Fruit fly (Drosophila melanogaster) whole organism, pupa: ENCODE data around the gene CG13102.

Experiments
- CG10348 ChIP-seq: fragments of 200-800 bp; sonication (Bioruptor generic); IDR thresholded peaks from 2 replicates; pipeline ENCODE4 v1.3.6; 2022; ENCODE audit warnings: missing biosample characterization, missing genetic modification characterization
- CG12605 ChIP-seq: fragments of 200-800 bp; sonication (Bioruptor generic); IDR thresholded peaks from 2 replicates; pipeline ENCODE4 v1.3.6; 2022; ENCODE audit warnings: missing biosample characterization, missing genetic modification characterization
- CG13204 ChIP-seq: fragments of 200-800 bp; sonication (Bioruptor generic); optimal IDR thresholded peaks from 2 replicates; lab custom pipeline; 2018; ENCODE audit warnings: missing biosample characterization, mild to moderate bottlenecking, missing genetic modification characterization, moderate library complexity
- CG14655 ChIP-seq: fragments of 200-800 bp; sonication (Bioruptor generic); optimal IDR thresholded peaks from 3 replicates; lab custom pipeline; 2017; ENCODE audit warnings: mild to moderate bottlenecking, missing biosample characterization, missing genetic modification reagents, missing genetic modification characterization
- CG15710 ChIP-seq: fragments of 200-800 bp; sonication (Bioruptor generic); optimal IDR thresholded peaks from 2 replicates; lab custom pipeline; 2018; ENCODE audit warnings: missing biosample characterization, mild to moderate bottlenecking, missing genetic modification characterization, moderate library complexity
- CG17806 ChIP-seq: fragments of 200-800 bp; sonication (Bioruptor generic); optimal IDR thresholded peaks from 2 replicates; lab custom pipeline; 2018; ENCODE audit warnings: missing biosample characterization, mild to moderate bottlenecking, missing genetic modification characterization, moderate library complexity
- CG32121 ChIP-seq: fragments of 200-800 bp; sonication (Bioruptor generic); IDR thresholded peaks from 2 replicates; pipeline ENCODE4 v1.3.6; 2022; ENCODE audit warnings: missing biosample characterization, missing genetic modification characterization
- CG34367 ChIP-seq: fragments of 200-800 bp; sonication (Bioruptor generic); optimal IDR thresholded peaks from 2 replicates; lab custom pipeline; 2018; ENCODE audit warnings: missing biosample characterization, mild to moderate bottlenecking, missing genetic modification characterization
- CG4496 ChIP-seq: fragments of 200-800 bp; sonication (Bioruptor generic); IDR thresholded peaks from 3 replicates; pipeline ENCODE4 v1.3.6; 2022; ENCODE audit warnings: missing biosample characterization, missing genetic modification characterization
- CG8159 ChIP-seq: fragments of 200-800 bp; sonication (Bioruptor generic); optimal IDR thresholded peaks from 3 replicates; lab custom pipeline; 2018; ENCODE audit warnings: missing biosample characterization, mild to moderate bottlenecking, missing genetic modification characterization, moderate library complexity
- CG8301 ChIP-seq: fragments of 200-800 bp; sonication (Bioruptor generic); optimal IDR thresholded peaks from 2 replicates; lab custom pipeline; 2018; ENCODE audit warnings: missing biosample characterization, mild to moderate bottlenecking, missing genetic modification characterization
- CG9948 ChIP-seq: fragments of 200-800 bp; sonication (Bioruptor generic); optimal IDR thresholded peaks from 2 replicates; lab custom pipeline; 2018; ENCODE audit warnings: missing biosample characterization, mild to moderate bottlenecking, missing genetic modification characterization, moderate library complexity
- D1 ChIP-seq: fragments of 200-800 bp; sonication (Bioruptor generic); optimal IDR thresholded peaks from 2 replicates; lab custom pipeline; 2018; ENCODE audit warnings: missing biosample characterization, mild to moderate bottlenecking, missing genetic modification characterization, moderate library complexity
- EcR ChIP-seq: fragments of 200-800 bp; sonication (Bioruptor generic); optimal IDR thresholded peaks from 3 replicates; lab custom pipeline; 2019; ENCODE audit warnings: missing biosample characterization, missing genetic modification characterization, mild to moderate bottlenecking, moderate library complexity, missing genetic modification reagents
- Ets98B ChIP-seq: fragments of 200-800 bp; sonication (Bioruptor generic); IDR thresholded peaks from 2 replicates; pipeline ENCODE4 v1.3.6; 2022; ENCODE audit warnings: missing biosample characterization, missing genetic modification characterization
- Pif1A ChIP-seq: fragments of 200-800 bp; sonication (Bioruptor generic); optimal IDR thresholded peaks from 3 replicates; lab custom pipeline; 2016; ENCODE audit warnings: missing biosample characterization, missing genetic modification characterization
- Pif1B ChIP-seq: fragments of 200-800 bp; sonication (Bioruptor generic); optimal IDR thresholded peaks from 3 replicates; lab custom pipeline; 2016; ENCODE audit warnings: missing biosample characterization, missing genetic modification characterization
- Snoo ChIP-seq: fragments of 200-800 bp; sonication (Bioruptor generic); optimal IDR thresholded peaks from 3 replicates; lab custom pipeline; 2017; ENCODE audit warnings: missing biosample characterization, mild to moderate bottlenecking, missing genetic modification characterization, inconsistent platforms
- fd96Ca ChIP-seq: fragments of 200-800 bp; sonication (Bioruptor generic); IDR thresholded peaks from 3 replicates; pipeline ENCODE4 v1.3.6; 2022; ENCODE audit warnings: missing biosample characterization, missing genetic modification characterization
- gl ChIP-seq: fragments of 200-800 bp; sonication (Bioruptor generic); optimal IDR thresholded peaks from 2 replicates; lab custom pipeline; 2018; ENCODE audit warnings: missing biosample characterization, mild to moderate bottlenecking, missing genetic modification characterization
- rn ChIP-seq: fragments of 200-800 bp; sonication (Bioruptor generic); IDR thresholded peaks from 2 replicates; pipeline ENCODE4 v1.3.6; 2022; ENCODE audit warnings: missing biosample characterization, missing genetic modification characterization

CG13102 gene

dm6 chr2L:8975328-8975727, 36.7 kb upstream of the CG13102 start, which contains the start of gene CG9541:
Gene CG9541, minus strand, starts transcription at chr2L:8975428.
- no peak for TF ChIP-seq fd96Ca
- no peak for TF ChIP-seq CG9948
- TF ChIP-seq CG14655 (GFP tag; lab: Kevin White, UChicago), result no peak
- no peak for TF ChIP-seq EcR (GFP tag; lab: Kevin White, UChicago)
- no peak for TF ChIP-seq CG12605 (GFP tag; lab: Robert Waterston, UW)
- no peak for TF ChIP-seq Pif1A
- TF ChIP-seq CG17806, result no peak
- TF ChIP-seq CG8159 (tag; lab: Kevin White, UChicago), result no peak
- TF ChIP-seq, all 21 proteins: peak for 0

dm6 chr2L:8980359-8980758, 31.6 kb upstream of the CG13102 start, which contains the start of gene CG18662:
Gene CG18662, plus strand, starts transcription at chr2L:8980659.
- TF ChIP-seq Pif1B (no peak), CG8301 (no peak), CG15710 (tag; lab: Kevin White, UChicago) (no peak), Snoo (tag; lab: Kevin White, UChicago) (no peak), CG4496 (GFP tag; lab: Robert Waterston, UW) (no peak), CG34367 (tag; lab: Kevin White, UChicago) (no peak), CG17806 (no peak), CG13204 (GFP tag; lab: Kevin White, UChicago) (no peak), CG14655 (GFP tag; lab: Kevin White, UChicago) (no peak), CG9948 (no peak), rn (no peak)

dm6 chr2L:8982584-8983302, 29.2 kb upstream of the CG13102 start:
- no peak for TF ChIP-seq gl (tag; lab: Kevin White, UChicago)
- TF ChIP-seq Snoo (tag; lab: Kevin White, UChicago), result no peak
- TF ChIP-seq Ets98B (GFP tag; lab: Robert Waterston, UW), result no peak
- TF ChIP-seq D1 (tag; lab: Kevin White, UChicago), result no peak
- no peak for TF ChIP-seq CG10348 (GFP tag; lab: Robert Waterston, UW)
- TF ChIP-seq Pif1B, result no peak
- TF ChIP-seq CG13204 (GFP tag; lab: Kevin White, UChicago), result no peak

dm6 chr2L:8984614-8985318, 27.2 kb upstream of the CG13102 start, which contains the start of gene CG13101:
Gene CG13101, minus strand, starts transcription at chr2L:8984872.
- TF ChIP-seq D1 (tag; lab: Kevin White, UChicago) (peak; percentile 90), fd96Ca (peak; percentile 89), gl (tag; lab: Kevin White, UChicago) (peak; percentile 78), EcR (GFP tag; lab: Kevin White, UChicago) (no peak), Snoo (tag; lab: Kevin White, UChicago) (peak; percentile 90), Pif1B (peak; percentile 92), Ets98B (GFP tag; lab: Robert Waterston, UW) (peak; percentile 96), CG10348 (GFP tag; lab: Robert Waterston, UW) (peak; percentile 84; the same call in 1 of the 2 replicates), Pif1A (peak; percentile 85), CG8159 (tag; lab: Kevin White, UChicago) (peak; percentile 93), CG12605 (GFP tag; lab: Robert Waterston, UW) (peak; percentile 98), CG15710 (tag; lab: Kevin White, UChicago) (peak; percentile 94), CG13204 (GFP tag; lab: Kevin White, UChicago) (peak; percentile 63), CG8301 (peak; percentile 95), CG14655 (GFP tag; lab: Kevin White, UChicago) (peak; percentile 95), CG32121 (peak; percentile 97), CG4496 (GFP tag; lab: Robert Waterston, UW) (peak; percentile 96), CG34367 (tag; lab: Kevin White, UChicago) (peak; percentile 92), CG9948 (peak; percentile 93), rn (peak; percentile 96), CG17806 (peak; percentile 93)

dm6 chr2L:8987251-8987937, 24.6 kb upstream of the CG13102 start:
- TF ChIP-seq CG32121, result no peak
- no peak for TF ChIP-seq EcR (GFP tag; lab: Kevin White, UChicago)
- TF ChIP-seq gl (tag; lab: Kevin White, UChicago), result no peak
- TF ChIP-seq CG12605 (GFP tag; lab: Robert Waterston, UW), result no peak
- TF ChIP-seq fd96Ca, result no peak
- TF ChIP-seq CG15710 (tag; lab: Kevin White, UChicago), result no peak
- no peak for TF ChIP-seq CG9948
- TF ChIP-seq CG14655 (GFP tag; lab: Kevin White, UChicago), result no peak
- TF ChIP-seq CG10348 (GFP tag; lab: Robert Waterston, UW), result no peak
- no peak for TF ChIP-seq CG17806
- no peak for TF ChIP-seq rn
- TF ChIP-seq Snoo (tag; lab: Kevin White, UChicago), result no peak
- TF ChIP-seq CG8301, result no peak
- TF ChIP-seq D1 (tag; lab: Kevin White, UChicago), result no peak
- no peak for TF ChIP-seq Pif1A
- TF ChIP-seq CG34367 (tag; lab: Kevin White, UChicago), result no peak
- no peak for TF ChIP-seq Ets98B (GFP tag; lab: Robert Waterston, UW)
- TF ChIP-seq CG13204 (GFP tag; lab: Kevin White, UChicago), result no peak
- no peak for TF ChIP-seq Pif1B
- no peak for TF ChIP-seq CG8159 (tag; lab: Kevin White, UChicago)
- TF ChIP-seq, all 21 proteins: peak for 0
